Fruit fly (Drosophila melanogaster) whole organism, embryonic: ENCODE measurements around the gene CG10576.

Experiments used
- CG10147 ChIP-seq: fragments of 200-800 bp; sonication (Bioruptor generic); optimal IDR thresholded peaks from 2 replicates; lab custom pipeline; 2019; ENCODE audit warnings: missing biosample characterization, mild to moderate bottlenecking, missing genetic modification characterization, moderate library complexity
- CG1024 ChIP-seq: fragments of 200-800 bp; sonication (Bioruptor generic); IDR thresholded peaks from 2 replicates; pipeline ENCODE4 v1.3.6; 2022; ENCODE audit warnings: missing biosample characterization, missing genetic modification characterization
- CG10267 ChIP-seq: fragments of 200-800 bp; sonication (Bioruptor generic); optimal IDR thresholded peaks from 2 replicates; lab custom pipeline; 2018; ENCODE audit warnings: missing biosample characterization, mild to moderate bottlenecking, missing genetic modification characterization, moderate library complexity
- CG10321 ChIP-seq: fragments of 200-800 bp; sonication (Bioruptor generic); IDR thresholded peaks from 2 replicates; pipeline ENCODE4 v1.3.6; 2022; ENCODE audit warnings: missing biosample characterization, missing genetic modification characterization
- CG11456 ChIP-seq: fragments of 200-800 bp; sonication (Bioruptor generic); IDR thresholded peaks from 3 replicates; pipeline ENCODE4 v1.3.6; 2022; ENCODE audit warnings: missing biosample characterization, missing genetic modification characterization
- CG12071 ChIP-seq: fragments of 200-800 bp; sonication (Bioruptor generic); optimal IDR thresholded peaks from 3 replicates; lab custom pipeline; 2018; ENCODE audit warnings: missing biosample characterization, mild to moderate bottlenecking, missing genetic modification characterization
- CG1233 ChIP-seq: fragments of 200-800 bp; sonication (Bioruptor generic); optimal IDR thresholded peaks from 4 replicates; lab custom pipeline; 2018; ENCODE audit warnings: missing biosample characterization, mild to moderate bottlenecking, missing genetic modification characterization
- CG12391 ChIP-seq: fragments of 200-800 bp; sonication (Bioruptor generic); optimal IDR thresholded peaks from 3 replicates; lab custom pipeline; 2018; ENCODE audit warnings: missing biosample characterization, mild to moderate bottlenecking, missing genetic modification characterization, moderate library complexity
- CG15696 ChIP-seq: fragments of 200-800 bp; sonication (Bioruptor generic); optimal IDR thresholded peaks from 2 replicates; lab custom pipeline; 2019; ENCODE audit warnings: missing biosample characterization, mild to moderate bottlenecking, missing genetic modification characterization, moderate library complexity
- CG17359 ChIP-seq: fragments of 200-800 bp; sonication (Bioruptor generic); optimal IDR thresholded peaks from 3 replicates; lab custom pipeline; 2018; ENCODE audit warnings: missing biosample characterization, mild to moderate bottlenecking, missing genetic modification characterization, moderate library complexity
- CG1832 ChIP-seq: fragments of 200-800 bp; sonication (Bioruptor generic); optimal IDR thresholded peaks from 2 replicates; lab custom pipeline; 2017; ENCODE audit warnings: missing biosample characterization, mild to moderate bottlenecking, missing genetic modification characterization, inconsistent platforms
- CG2875 ChIP-seq: fragments of 200-800 bp; sonication (Bioruptor generic); optimal IDR thresholded peaks from 2 replicates; lab custom pipeline; 2017; ENCODE audit warnings: missing biosample characterization, mild to moderate bottlenecking, missing genetic modification characterization, missing genetic modification reagents
- CG30020 ChIP-seq: fragments of 200-800 bp; optimal IDR thresholded peaks from 2 replicates; lab custom pipeline; 2019; ENCODE audit warnings: missing biosample characterization, mild to moderate bottlenecking, missing genetic modification characterization, moderate library complexity
- CG3407 ChIP-seq: fragments of 200-800 bp; sonication (Bioruptor generic); optimal IDR thresholded peaks from 2 replicates; lab custom pipeline; 2018; ENCODE audit warnings: missing biosample characterization, mild to moderate bottlenecking, missing genetic modification characterization
- CG6683 ChIP-seq: fragments of 200-800 bp; sonication (Bioruptor generic); optimal IDR thresholded peaks from 2 replicates; lab custom pipeline; 2017; ENCODE audit warnings: missing biosample characterization, mild to moderate bottlenecking, missing genetic modification characterization, missing genetic modification reagents
- CG6813 ChIP-seq: fragments of 200-800 bp; sonication (Bioruptor generic); optimal IDR thresholded peaks from 2 replicates; lab custom pipeline; 2017; ENCODE audit warnings: missing biosample characterization, missing genetic modification characterization, mild to moderate bottlenecking, moderate library complexity, missing genetic modification reagents
- CG8359 ChIP-seq: fragments of 200-800 bp; sonication (Bioruptor generic); optimal IDR thresholded peaks from 2 replicates; lab custom pipeline; 2017; ENCODE audit warnings: missing biosample characterization, mild to moderate bottlenecking, missing genetic modification characterization, borderline replicate concordance
- CG9727 ChIP-seq: fragments of 200-800 bp; sonication (Bioruptor generic); optimal IDR thresholded peaks from 3 replicates; lab custom pipeline; 2017; ENCODE audit warnings: missing biosample characterization, mild to moderate bottlenecking, missing genetic modification characterization
- ERR ChIP-seq: fragments of 200-800 bp; sonication (Bioruptor generic); optimal IDR thresholded peaks from 2 replicates; lab custom pipeline; 2016; ENCODE audit warnings: missing biosample characterization, missing genetic modification characterization
- Ets65A ChIP-seq: fragments of 200-800 bp; sonication (Bioruptor generic); peaks from one replicate; lab custom pipeline; 2016; ENCODE audit warnings: missing biosample characterization, missing genetic modification characterization
- Fer1 ChIP-seq: fragments of 200-800 bp; sonication (Bioruptor generic); optimal IDR thresholded peaks from 2 replicates; lab custom pipeline; 2017; ENCODE audit warnings: missing biosample characterization, mild to moderate bottlenecking, missing genetic modification characterization
- HmgD ChIP-seq: fragments of 200-800 bp; sonication (Bioruptor generic); optimal IDR thresholded peaks from 3 replicates; lab custom pipeline; 2016; ENCODE audit warnings: missing biosample characterization, missing genetic modification characterization
- Hmr ChIP-seq: fragments of 200-800 bp; sonication (Bioruptor generic); optimal IDR thresholded peaks from 3 replicates; lab custom pipeline; 2017; ENCODE audit warnings: mild to moderate bottlenecking, missing biosample characterization, missing genetic modification reagents, missing genetic modification characterization
- MTF-1 ChIP-seq: fragments of 200-800 bp; sonication (Bioruptor generic); optimal IDR thresholded peaks from 2 replicates; lab custom pipeline; 2018; ENCODE audit warnings: missing biosample characterization, mild to moderate bottlenecking, missing genetic modification characterization, borderline replicate concordance
- Nf-YB ChIP-seq: fragments of 200-800 bp; sonication (Bioruptor generic); optimal IDR thresholded peaks from 3 replicates; lab custom pipeline; 2019; ENCODE audit warnings: missing biosample characterization, mild to moderate bottlenecking, missing genetic modification characterization, moderate library complexity
- PHDP ChIP-seq: fragments of 200-800 bp; sonication (Bioruptor generic); optimal IDR thresholded peaks from 3 replicates; lab custom pipeline; 2018; ENCODE audit warnings: missing biosample characterization, mild to moderate bottlenecking, missing genetic modification characterization, moderate library complexity
- Pdp1 ChIP-seq, 2 experiments: fragments of 200-800 bp; sonication (Bioruptor generic); optimal IDR thresholded peaks; 3 replicates each; lab custom pipeline; 2016; ENCODE audit warnings: missing biosample characterization in 2 of 2, missing genetic modification characterization in 2 of 2, mild to moderate bottlenecking in 1 of 2, moderate library complexity in 1 of 2
- Sry-β ChIP-seq: fragments of 200-800 bp; sonication (Bioruptor generic); optimal IDR thresholded peaks from 2 replicates; lab custom pipeline; 2018; ENCODE audit warnings: missing biosample characterization, mild to moderate bottlenecking, missing genetic modification characterization, moderate library complexity
- Taf1 ChIP-seq: fragments of 200-800 bp; sonication (Bioruptor generic); IDR thresholded peaks from 2 replicates; pipeline ENCODE4 v1.3.6; 2022; ENCODE audit warnings: missing biosample characterization, missing genetic modification characterization
- ab ChIP-seq: fragments of 200-800 bp; sonication (Bioruptor generic); optimal IDR thresholded peaks from 2 replicates; lab custom pipeline; 2016; ENCODE audit warnings: missing biosample characterization, missing genetic modification characterization
- ara ChIP-seq: fragments of 200-800 bp; sonication (Bioruptor generic); IDR thresholded peaks from 2 replicates; pipeline ENCODE4 v1.3.6; 2022; ENCODE audit warnings: missing biosample characterization, missing genetic modification characterization
- br ChIP-seq: fragments of >200 bp; optimal IDR thresholded peaks from 2 replicates; lab custom pipeline; 2017
- ci ChIP-seq: fragments of 200-800 bp; sonication (Bioruptor generic); IDR thresholded peaks from 3 replicates; pipeline ENCODE4 v1.3.6; 2022; ENCODE audit warnings: missing biosample characterization, missing genetic modification characterization
- crol ChIP-seq: fragments of 200-800 bp; sonication (Bioruptor generic); IDR thresholded peaks from 2 replicates; pipeline ENCODE4 v1.3.6; 2022; ENCODE audit warnings: missing biosample characterization, missing genetic modification characterization
- eve ChIP-seq, 2 experiments: fragments of >200 bp; optimal IDR thresholded peaks; 2 replicates each; lab custom pipeline; 2017; ENCODE audit warnings: missing biosample characterization in 2 of 2, missing genetic modification characterization in 2 of 2
- fd64A ChIP-seq: fragments of 200-800 bp; sonication (Bioruptor generic); optimal IDR thresholded peaks from 3 replicates; lab custom pipeline; 2018; ENCODE audit warnings: missing biosample characterization, mild to moderate bottlenecking, missing genetic modification characterization
- hkb ChIP-seq, 2 experiments: fragments of 200-800 bp in 1 of 2; fragments of >200 bp in 1 of 2; sonication (Bioruptor generic) in 1 of 2; IDR thresholded peaks in 1 of 2; optimal IDR thresholded peaks in 1 of 2; 2 replicates each; pipeline versions ENCODE4 v1.3.6 to Lab custom; 2017 to 2022; ENCODE audit warnings: missing biosample characterization in 1 of 2, missing genetic modification characterization in 1 of 2
- jumu ChIP-seq: fragments of 200-800 bp; sonication (Bioruptor generic); optimal IDR thresholded peaks from 3 replicates; lab custom pipeline; 2016; ENCODE audit warnings: missing biosample characterization, missing genetic modification characterization
- ken ChIP-seq: fragments of 200-800 bp; sonication (Bioruptor generic); IDR thresholded peaks from 3 replicates; pipeline ENCODE4 v1.3.6; 2022; ENCODE audit warnings: missing biosample characterization, missing genetic modification characterization
- lbe ChIP-seq: fragments of 200-800 bp; sonication (Bioruptor generic); optimal IDR thresholded peaks from 2 replicates; lab custom pipeline; 2016; ENCODE audit warnings: missing biosample characterization, mild to moderate bottlenecking, missing genetic modification characterization
- nom ChIP-seq: fragments of 200-800 bp; sonication (Bioruptor generic); optimal IDR thresholded peaks from 2 replicates; lab custom pipeline; 2017; ENCODE audit warnings: missing biosample characterization, missing genetic modification characterization, mild to moderate bottlenecking, moderate library complexity, missing genetic modification reagents
- org-1 ChIP-seq: fragments of 200-800 bp; sonication (Bioruptor generic); optimal IDR thresholded peaks from 2 replicates; lab custom pipeline; 2017; ENCODE audit warnings: missing biosample characterization, missing genetic modification characterization
- p53 ChIP-seq: fragments of 200-800 bp; sonication (Bioruptor generic); optimal IDR thresholded peaks from 2 replicates; lab custom pipeline; 2016; ENCODE audit warnings: missing biosample characterization, missing genetic modification characterization
- psq ChIP-seq: fragments of 200-800 bp; sonication (Bioruptor generic); optimal IDR thresholded peaks from 2 replicates; lab custom pipeline; 2017; ENCODE audit warnings: missing biosample characterization, missing genetic modification characterization
- vnd ChIP-seq: fragments of 200-800 bp; sonication (Bioruptor generic); IDR thresholded peaks from 3 replicates; pipeline ENCODE4 v1.3.6; 2022; ENCODE audit warnings: missing biosample characterization, missing genetic modification characterization; ENCODE audit not compliant: partially characterized antibody
- zfh1 ChIP-seq: fragments of 200-800 bp; sonication (Bioruptor generic); IDR thresholded peaks from 3 replicates; pipeline ENCODE4 v1.3.6; 2022; ENCODE audit warnings: missing biosample characterization, missing genetic modification characterization

CG10576 gene

DNA sequence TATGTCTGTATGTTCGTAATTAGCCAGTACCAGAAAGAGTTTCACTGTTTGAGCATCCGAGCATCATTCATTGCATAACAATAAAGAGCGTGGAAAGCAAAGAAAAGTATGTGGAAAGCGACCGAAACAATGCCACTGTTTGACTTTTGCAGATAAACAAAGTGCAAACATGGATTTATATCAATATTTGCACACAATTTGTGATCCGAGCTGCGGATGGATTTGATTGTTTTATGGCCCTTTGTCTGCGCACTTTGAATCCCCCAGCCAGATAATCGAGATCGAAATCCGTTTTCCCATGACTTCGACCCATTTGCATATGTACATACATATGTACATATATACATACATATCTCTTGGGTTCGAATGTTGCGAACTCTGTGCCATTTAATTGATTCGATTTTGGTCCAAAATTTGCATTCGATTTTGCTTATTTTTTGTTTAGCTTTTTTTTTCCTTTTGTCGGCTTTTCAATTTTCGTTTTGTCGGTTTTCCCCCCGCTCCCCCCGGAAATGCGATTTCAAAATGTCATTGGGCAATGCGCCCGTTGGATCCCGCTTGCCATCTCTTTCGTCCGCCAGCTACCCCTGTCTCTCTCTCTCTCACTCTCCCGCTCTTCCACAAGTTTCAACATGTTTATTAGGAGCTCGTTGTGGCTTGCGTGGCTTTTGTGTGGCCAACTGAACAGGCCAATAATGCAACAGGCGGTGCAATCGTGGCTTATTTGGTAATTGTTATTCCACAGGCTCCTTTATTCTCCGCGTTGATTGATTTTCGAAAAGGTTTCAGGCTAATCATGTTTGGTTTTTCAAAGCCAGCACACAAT lies 19.9 kb upstream of the CG10576 start (continued):
- TF ChIP-seq CG11456 (GFP tag; lab: Robert Waterston, UW) (no peak), jumu (no peak), CG30020 (tag; lab: Kevin White, UChicago) (no peak), nom (GFP tag; lab: Kevin White, UChicago) (no peak), org-1 (GFP tag; lab: Kevin White, UChicago) (peak; percentile 11), hkb (optimal IDR thresholded peaks at IDR 0.05; lab: Kevin White, UChicago) (no peak), hkb (GFP tag; IDR thresholded peaks at IDR 0.05; lab: Robert Waterston, UW) (no peak), HmgD (no peak), ERR (GFP tag; lab: Kevin White, UChicago) (no peak), PHDP (tag; lab: Kevin White, UChicago) (peak; percentile 6), CG6683 (no peak), CG15696 (peak; percentile 22), ken (GFP tag; lab: Robert Waterston, UW) (0 out of 3 replicates have a peak, but pooled peaks have one; percentile 36), eve (GFP tag; optimal IDR thresholded peaks at IDR 0.05; lab: Kevin White, UChicago) (no peak), zfh1 (GFP tag; lab: Robert Waterston, UW) (peak; percentile 20; the same call in 1 of the 3 replicates), CG12071 (GFP tag; lab: Kevin White, UChicago) (peak; percentile 7), p53 (GFP tag; lab: Kevin White, UChicago) (peak; percentile 96), ab (GFP tag; lab: Kevin White, UChicago) (no peak), CG1024 (GFP tag; lab: Robert Waterston, UW) (peak; percentile 20; the same call in 1 of the 2 replicates), CG6813 (GFP tag; lab: Kevin White, UChicago) (peak; percentile 51), CG17359 (peak; percentile 17), Pdp1 (GFP tag; optimal IDR thresholded peaks at IDR 0.05; lab: Kevin White, UChicago) (peak in 1 of 2 experiments; percentile 57), CG1832 (GFP tag; lab: Kevin White, UChicago) (peak; percentile 36), CG9727 (GFP tag; lab: Kevin White, UChicago) (peak; percentile 34), CG3407 (GFP tag; lab: Kevin White, UChicago) (no peak), Taf1 (GFP tag; lab: Robert Waterston, UW) (no peak), CG2875 (GFP tag; lab: Kevin White, UChicago) (peak; percentile 31), MTF-1 (GFP tag; lab: Kevin White, UChicago) (peak; percentile 6), CG8359 (no peak), Nf-YB (peak; percentile 34), lbe (GFP tag; lab: Kevin White, UChicago) (no peak), CG10267 (tag; lab: Kevin White, UChicago) (no peak), Ets65A (peak; percentile 58), CG10321 (GFP tag; lab: Robert Waterston, UW) (peak; percentile 44), CG1233 (peak; percentile 26), vnd (GFP tag; lab: Robert Waterston, UW) (no peak), psq (GFP tag; lab: Kevin White, UChicago) (no peak), CG12391 (tag; lab: Kevin White, UChicago) (no peak), br (no peak), Fer1 (no peak), ci (GFP tag; lab: Robert Waterston, UW) (0 out of 3 replicates have a peak, but pooled peaks have one; percentile 21), crol (GFP tag; lab: Robert Waterston, UW) (peak; percentile 39; the same call in 1 of the 2 replicates), Hmr (GFP tag; lab: Kevin White, UChicago) (no peak), ara (0 out of 2 replicates have a peak, but pooled peaks have one; percentile 11), Sry-β (GFP tag; lab: Kevin White, UChicago) (peak; percentile 57), CG10147 (GFP tag; lab: Kevin White, UChicago) (no peak), fd64A (GFP tag; lab: Kevin White, UChicago) (peak; percentile 2)
- TF ChIP-seq, all 482 proteins: peak for 34
